Fruit fly (Drosophila melanogaster) whole organism, embryonic: ENCODE results near the gene CG15814.

ENCODE experiments used
- Abd-B ChIP-seq: fragments of 200-800 bp; sonication (Bioruptor generic); optimal IDR thresholded peaks from 2 replicates; lab custom pipeline; 2018; ENCODE audit warnings: missing biosample characterization, mild to moderate bottlenecking, missing genetic modification characterization, moderate library complexity
- CG13424 ChIP-seq: fragments of 200-800 bp; sonication (Bioruptor generic); optimal IDR thresholded peaks from 2 replicates; lab custom pipeline; 2019; ENCODE audit warnings: missing biosample characterization, mild to moderate bottlenecking, missing genetic modification characterization, moderate library complexity
- CG1529 ChIP-seq: fragments of 200-800 bp; sonication (Bioruptor generic); optimal IDR thresholded peaks from 3 replicates; lab custom pipeline; 2018; ENCODE audit warnings: missing biosample characterization, missing genetic modification characterization
- CG42726 ChIP-seq: fragments of 200-800 bp; sonication (Bioruptor generic); IDR thresholded peaks from 2 replicates; pipeline ENCODE4 v1.3.6; 2022; ENCODE audit warnings: missing biosample characterization, missing genetic modification characterization; ENCODE audit not compliant: partially characterized antibody
- Dfd ChIP-seq, 2 experiments: fragments of >200 bp; optimal IDR thresholded peaks; 2 replicates each; lab custom pipeline; 2017; ENCODE audit warnings: missing biosample characterization in 2 of 2, missing genetic modification characterization in 2 of 2
- Kr ChIP-seq: fragments of 200-800 bp; sonication (Bioruptor generic); optimal IDR thresholded peaks from 2 replicates; lab custom pipeline; 2017; ENCODE audit warnings: missing biosample characterization, mild to moderate bottlenecking, missing genetic modification characterization
- amos ChIP-seq: fragments of 200-800 bp; sonication (Bioruptor generic); IDR thresholded peaks from 2 replicates; pipeline ENCODE4 v1.3.6; 2022; ENCODE audit warnings: missing biosample characterization, missing genetic modification characterization; ENCODE audit not compliant: partially characterized antibody
- chn ChIP-seq: fragments of 200-800 bp; sonication (Bioruptor generic); optimal IDR thresholded peaks from 2 replicates; lab custom pipeline; 2016; ENCODE audit warnings: missing biosample characterization, missing genetic modification characterization
- exex ChIP-seq: fragments of 200-800 bp; sonication (Bioruptor generic); optimal IDR thresholded peaks from 4 replicates; lab custom pipeline; 2018; ENCODE audit warnings: missing biosample characterization, mild to moderate bottlenecking, missing genetic modification characterization, moderate library complexity
- gsb ChIP-seq: fragments of 200-800 bp; sonication (Bioruptor generic); IDR thresholded peaks from 2 replicates; pipeline ENCODE4 v1.3.6; 2022; ENCODE audit warnings: missing biosample characterization, missing genetic modification characterization
- usp ChIP-seq: fragments of >200 bp; optimal IDR thresholded peaks from 2 replicates; lab custom pipeline; 2017; ENCODE audit warnings: missing biosample characterization, missing genetic modification characterization

- TF ChIP-seq CG42726 (GFP tag; lab: Robert Waterston, UW) (no peak), Dfd (GFP tag; optimal IDR thresholded peaks at IDR 0.05; lab: Kevin White, UChicago) (no peak), CG13424 (tag; lab: Kevin White, UChicago) (no peak), gsb (GFP tag; lab: Robert Waterston, UW) (no peak), exex (tag; lab: Kevin White, UChicago) (no peak), Abd-B (GFP tag; lab: Kevin White, UChicago) (no peak), chn (GFP tag; lab: Kevin White, UChicago) (no peak), CG1529 (no peak), Kr (GFP tag; lab: Kevin White, UChicago) (no peak), usp (GFP tag; lab: Kevin White, UChicago) (no peak), amos (GFP tag; lab: Robert Waterston, UW) (no peak; the same call in 1 of the 2 replicates)
Measured at dm6 chrX:17884567-17884966, 34.4 kb upstream of the CG15814 start.
